Worm (Caenorhabditis elegans) whole organism, midembryonic: ENCODE data around the gene col-141.

Experiments used
- klf-2 ChIP-seq: fragments of 200-800 bp; sonication (Bioruptor generic); conservative IDR thresholded peaks from 2 replicates; pipeline ENCODE4 v1.3.6; 2022; ENCODE audit warnings: missing genetic modification reagents, missing genetic modification characterization, missing compliant biosample characterization
- ztf-23 ChIP-seq: fragments of 200-800 bp; sonication (Bioruptor generic); IDR thresholded peaks from 2 replicates; pipeline ENCODE4 v1.3.6; 2022; ENCODE audit warnings: missing genetic modification reagents, missing genetic modification characterization, missing compliant biosample characterization
- ztf-29 ChIP-seq: fragments of 200-800 bp; sonication (Bioruptor generic); IDR thresholded peaks from 2 replicates; pipeline ENCODE4 v1.3.6; 2022; ENCODE audit warnings: missing genetic modification reagents, missing genetic modification characterization, missing compliant biosample characterization

ce11 chrV:6799564-6799963 lies 29.9 kb upstream of the col-141 start, which contains the start of gene dmsr-9:
- TF ChIP-seq klf-2 (GFP tag; lab: Robert Waterston, UW) (no peak), ztf-29 (GFP tag; lab: Robert Waterston, UW) (no peak), ztf-23 (no peak)
